Worm (Caenorhabditis elegans) whole organism, L3 larva: ENCODE data around the gene ran-5.

ENCODE experiments used
- R02D3.7 ChIP-seq: fragments of 150-350 bp; optimal IDR thresholded peaks from 2 replicates; lab custom pipeline; 2014; ENCODE audit warnings: missing biosample characterization, missing genetic modification characterization
- elt-1 ChIP-seq: fragments of 150-350 bp; optimal IDR thresholded peaks from 2 replicates; lab custom pipeline; 2014; ENCODE audit warnings: missing biosample characterization, missing genetic modification characterization
- jun-1 ChIP-seq: fragments of 150-350 bp; optimal IDR thresholded peaks from 2 replicates; lab custom pipeline; 2014; ENCODE audit warnings: missing biosample characterization, missing genetic modification reagents, missing genetic modification characterization
- nhr-11 ChIP-seq: fragments of 150-350 bp; optimal IDR thresholded peaks from 2 replicates; lab custom pipeline; 2014; ENCODE audit warnings: missing biosample characterization, missing genetic modification characterization
- nhr-23 ChIP-seq: fragments of 150-350 bp; optimal IDR thresholded peaks from 2 replicates; lab custom pipeline; 2014; ENCODE audit warnings: missing biosample characterization, missing genetic modification reagents, missing genetic modification characterization
- nhr-237 ChIP-seq: fragments of 150-350 bp; optimal IDR thresholded peaks from 2 replicates; lab custom pipeline; 2014; ENCODE audit warnings: missing biosample characterization, missing genetic modification characterization
- nhr-67 ChIP-seq: fragments of 150-350 bp; optimal IDR thresholded peaks from 2 replicates; lab custom pipeline; 2014; ENCODE audit warnings: missing biosample characterization, missing genetic modification characterization
- nhr-77 ChIP-seq: fragments of 150-350 bp; optimal IDR thresholded peaks from 2 replicates; lab custom pipeline; 2014; ENCODE audit warnings: missing biosample characterization, missing genetic modification characterization
- pha-4 ChIP-seq: fragments of 150-350 bp; optimal IDR thresholded peaks from 2 replicates; lab custom pipeline; 2014; ENCODE audit warnings: missing biosample characterization, missing genetic modification reagents, missing genetic modification characterization
- snpc-4 ChIP-seq: fragments of 150-350 bp; optimal IDR thresholded peaks from 2 replicates; lab custom pipeline; 2014; ENCODE audit warnings: missing biosample characterization, missing genetic modification characterization
- unc-62 ChIP-seq: fragments of 150-350 bp; sonication (generic microtip); optimal IDR thresholded peaks from 4 replicates; lab custom pipeline; 2014; ENCODE audit warnings: missing biosample characterization, missing genetic modification reagents, missing genetic modification characterization
- zag-1 ChIP-seq: fragments of 150-350 bp; optimal IDR thresholded peaks from 2 replicates; lab custom pipeline; 2014; ENCODE audit warnings: missing biosample characterization, missing genetic modification characterization

ce11 chrII:6000136-6000535, 47.8 kb upstream of the ran-5 start, which contains the start of gene ins-6:
- TF ChIP-seq nhr-11 (tag; lab: Kevin White, UChicago), result no peak
- no peak for TF ChIP-seq pha-4 (tag; lab: Kevin White, UChicago)
- TF ChIP-seq jun-1, result no peak
- TF ChIP-seq R02D3.7, result no peak
- no peak for TF ChIP-seq nhr-77
- TF ChIP-seq elt-1 (tag; lab: Kevin White, UChicago), result no peak
- no peak for TF ChIP-seq snpc-4 (tag; lab: Kevin White, UChicago)
- no peak for TF ChIP-seq nhr-237
- no peak for TF ChIP-seq zag-1
- TF ChIP-seq nhr-23 (tag; lab: Kevin White, UChicago), result no peak
- TF ChIP-seq unc-62 (GFP tag; lab: Kevin White, UChicago), result no peak
- TF ChIP-seq nhr-67 (tag; lab: Kevin White, UChicago), result no peak
